Worm (Caenorhabditis elegans): ENCODE results near the gene srz-104.

ce11 chrIV:16290745-16291144 lies 32.7 kb upstream of the srz-104 start, which contains the start of gene srz-75:
- TF ChIP-seq him-1 (tag; optimal IDR thresholded peaks at IDR 0.05): no peak
- no peak for TF ChIP-seq dao-5 (tag; optimal IDR thresholded peaks at IDR 0.05)
- no peak for TF ChIP-seq W03F9.2 (tag; optimal IDR thresholded peaks at IDR 0.05)

Data from whole organism, L4/young adult.